Fruit fly (Drosophila melanogaster) whole organism, embryonic: ENCODE results near the gene Ir31a.

Source experiments
- Abd-B ChIP-seq: fragments of 200-800 bp; sonication (Bioruptor generic); optimal IDR thresholded peaks from 2 replicates; lab custom pipeline; 2018; ENCODE audit warnings: missing biosample characterization, mild to moderate bottlenecking, missing genetic modification characterization, moderate library complexity
- CG12155 ChIP-seq: fragments of 200-800 bp; sonication (Bioruptor generic); optimal IDR thresholded peaks from 3 replicates; lab custom pipeline; 2016; ENCODE audit warnings: missing biosample characterization, missing genetic modification characterization
- CG12236 ChIP-seq: fragments of 200-800 bp; sonication (Bioruptor generic); optimal IDR thresholded peaks from 2 replicates; lab custom pipeline; 2016; ENCODE audit warnings: missing biosample characterization, missing genetic modification characterization
- CG12299 ChIP-seq: fragments of 200-800 bp; sonication (Bioruptor generic); optimal IDR thresholded peaks from 2 replicates; lab custom pipeline; 2018; ENCODE audit warnings: missing biosample characterization, mild to moderate bottlenecking, missing genetic modification characterization
- CG14710 ChIP-seq: fragments of 200-800 bp; sonication (Bioruptor generic); optimal IDR thresholded peaks from 3 replicates; lab custom pipeline; 2019; ENCODE audit warnings: missing biosample characterization, mild to moderate bottlenecking, missing genetic modification characterization, moderate library complexity
- CG17829 ChIP-seq: fragments of 200-800 bp; optimal IDR thresholded peaks from 2 replicates; lab custom pipeline; 2019; ENCODE audit warnings: missing biosample characterization, mild to moderate bottlenecking, missing genetic modification characterization, moderate library complexity
- CG30403 ChIP-seq: fragments of 200-800 bp; sonication (Bioruptor generic); optimal IDR thresholded peaks from 3 replicates; lab custom pipeline; 2016; ENCODE audit warnings: missing biosample characterization, missing genetic modification characterization
- CG32772 ChIP-seq: fragments of 200-800 bp; sonication (Bioruptor generic); IDR thresholded peaks from 2 replicates; pipeline ENCODE4 v1.3.6; 2022; ENCODE audit warnings: missing biosample characterization, missing genetic modification characterization
- CG33557 ChIP-seq: fragments of 200-800 bp; sonication (Bioruptor generic); optimal IDR thresholded peaks from 2 replicates; lab custom pipeline; 2019; ENCODE audit warnings: missing biosample characterization, mild to moderate bottlenecking, missing genetic modification characterization, moderate library complexity
- CG4328 ChIP-seq: fragments of 200-800 bp; sonication (Bioruptor generic); optimal IDR thresholded peaks from 3 replicates; lab custom pipeline; 2017; ENCODE audit warnings: missing biosample characterization, missing genetic modification reagents, missing genetic modification characterization
- CG4360 ChIP-seq: fragments of 200-800 bp; sonication (Bioruptor generic); IDR thresholded peaks from 2 replicates; pipeline ENCODE4 v1.3.6; 2022; ENCODE audit warnings: missing biosample characterization, missing genetic modification characterization
- CG4617 ChIP-seq: fragments of 200-800 bp; sonication (Bioruptor generic); optimal IDR thresholded peaks from 3 replicates; lab custom pipeline; 2016; ENCODE audit warnings: missing biosample characterization, missing genetic modification characterization, borderline replicate concordance
- CG4820 ChIP-seq: fragments of 200-800 bp; sonication (Bioruptor generic); optimal IDR thresholded peaks from 3 replicates; lab custom pipeline; 2016; ENCODE audit warnings: missing biosample characterization, missing genetic modification characterization
- CG6683 ChIP-seq: fragments of 200-800 bp; sonication (Bioruptor generic); optimal IDR thresholded peaks from 2 replicates; lab custom pipeline; 2017; ENCODE audit warnings: missing biosample characterization, mild to moderate bottlenecking, missing genetic modification characterization, missing genetic modification reagents
- CG7271 ChIP-seq: fragments of 200-800 bp; sonication (Bioruptor generic); optimal IDR thresholded peaks from 2 replicates; lab custom pipeline; 2018; ENCODE audit warnings: missing biosample characterization, mild to moderate bottlenecking, missing genetic modification characterization, moderate library complexity
- CG7786 ChIP-seq: fragments of 200-800 bp; sonication (Bioruptor generic); optimal IDR thresholded peaks from 2 replicates; lab custom pipeline; 2016; ENCODE audit warnings: missing biosample characterization, missing genetic modification characterization
- CG7963 ChIP-seq: fragments of 200-800 bp; sonication (Bioruptor generic); IDR thresholded peaks from 3 replicates; pipeline ENCODE4 v1.3.6; 2022; ENCODE audit warnings: missing biosample characterization, missing genetic modification characterization; ENCODE audit not compliant: partially characterized antibody
- CG8478 ChIP-seq: fragments of >200 bp; optimal IDR thresholded peaks from 2 replicates; lab custom pipeline; 2018
- CG8924 ChIP-seq: fragments of 200-800 bp; optimal IDR thresholded peaks from 3 replicates; lab custom pipeline; 2019; ENCODE audit warnings: missing biosample characterization, mild to moderate bottlenecking, missing genetic modification characterization, moderate library complexity
- CG9876 ChIP-seq: fragments of 200-800 bp; sonication (Bioruptor generic); optimal IDR thresholded peaks from 2 replicates; lab custom pipeline; 2016; ENCODE audit warnings: missing biosample characterization, missing genetic modification characterization
- Camta ChIP-seq: fragments of 200-800 bp; sonication (Bioruptor generic); optimal IDR thresholded peaks from 2 replicates; lab custom pipeline; 2016; ENCODE audit warnings: missing biosample characterization, missing genetic modification characterization
- Dfd ChIP-seq, 2 experiments: fragments of >200 bp; optimal IDR thresholded peaks; 2 replicates each; lab custom pipeline; 2017; ENCODE audit warnings: missing biosample characterization in 2 of 2, missing genetic modification characterization in 2 of 2
- Doc3 ChIP-seq: fragments of 200-800 bp; sonication (Bioruptor generic); IDR thresholded peaks from 3 replicates; pipeline ENCODE4 v1.3.6; 2022; ENCODE audit warnings: missing biosample characterization, missing genetic modification characterization; ENCODE audit not compliant: partially characterized antibody
- Dp ChIP-seq: fragments of 200-800 bp; sonication (Bioruptor generic); optimal IDR thresholded peaks from 2 replicates; lab custom pipeline; 2018; ENCODE audit warnings: missing biosample characterization, mild to moderate bottlenecking, missing genetic modification characterization, moderate library complexity
- HHEX ChIP-seq: fragments of 200-800 bp; sonication (Bioruptor generic); optimal IDR thresholded peaks from 3 replicates; lab custom pipeline; 2017; ENCODE audit warnings: missing biosample characterization, mild to moderate bottlenecking, missing genetic modification characterization, missing genetic modification reagents
- Hmr ChIP-seq: fragments of 200-800 bp; sonication (Bioruptor generic); optimal IDR thresholded peaks from 3 replicates; lab custom pipeline; 2017; ENCODE audit warnings: mild to moderate bottlenecking, missing biosample characterization, missing genetic modification reagents, missing genetic modification characterization
- Lpt ChIP-seq: fragments of >200 bp; optimal IDR thresholded peaks from 2 replicates; lab custom pipeline; 2018; ENCODE audit warnings: missing biosample characterization, missing genetic modification characterization
- NFAT ChIP-seq: fragments of 200-800 bp; sonication (Bioruptor generic); IDR thresholded peaks from 2 replicates; pipeline ENCODE4 v1.3.6; 2022; ENCODE audit warnings: missing biosample characterization, missing genetic modification characterization
- Taf1 ChIP-seq: fragments of 200-800 bp; sonication (Bioruptor generic); IDR thresholded peaks from 2 replicates; pipeline ENCODE4 v1.3.6; 2022; ENCODE audit warnings: missing biosample characterization, missing genetic modification characterization
- ase ChIP-seq: fragments of 200-800 bp; sonication (Bioruptor generic); IDR thresholded peaks from 3 replicates; pipeline ENCODE4 v1.3.6; 2022; ENCODE audit warnings: missing biosample characterization, missing genetic modification characterization
- chm ChIP-seq: fragments of 200-800 bp; sonication (Bioruptor generic); IDR thresholded peaks from 2 replicates; pipeline ENCODE4 v1.3.6; 2022; ENCODE audit warnings: missing biosample characterization, missing genetic modification characterization
- chn ChIP-seq: fragments of 200-800 bp; sonication (Bioruptor generic); optimal IDR thresholded peaks from 2 replicates; lab custom pipeline; 2016; ENCODE audit warnings: missing biosample characterization, missing genetic modification characterization
- dimm ChIP-seq: fragments of 200-800 bp; sonication (Bioruptor generic); IDR thresholded peaks from 2 replicates; pipeline ENCODE4 v1.3.6; 2022; ENCODE audit warnings: missing biosample characterization, missing genetic modification characterization
- disco-r ChIP-seq: fragments of 200-800 bp; sonication (Bioruptor generic); optimal IDR thresholded peaks from 2 replicates; lab custom pipeline; 2016; ENCODE audit warnings: missing biosample characterization, missing genetic modification characterization
- fd64A ChIP-seq: fragments of 200-800 bp; sonication (Bioruptor generic); optimal IDR thresholded peaks from 3 replicates; lab custom pipeline; 2018; ENCODE audit warnings: missing biosample characterization, mild to moderate bottlenecking, missing genetic modification characterization
- fd96Cb ChIP-seq: fragments of 200-800 bp; sonication (Bioruptor generic); optimal IDR thresholded peaks from 2 replicates; lab custom pipeline; 2018; ENCODE audit warnings: missing biosample characterization, mild to moderate bottlenecking, missing genetic modification characterization, moderate library complexity
- gce ChIP-seq: fragments of 200-800 bp; sonication (Bioruptor generic); IDR thresholded peaks from 3 replicates; pipeline ENCODE4 v1.3.6; 2022; ENCODE audit warnings: missing biosample characterization, missing genetic modification characterization
- hbn ChIP-seq: fragments of 200-800 bp; sonication (Bioruptor generic); IDR thresholded peaks from 2 replicates; pipeline ENCODE4 v1.3.6; 2022; ENCODE audit warnings: missing biosample characterization, missing genetic modification characterization; ENCODE audit not compliant: partially characterized antibody
- jigr1 ChIP-seq: fragments of 200-800 bp; sonication (Bioruptor generic); IDR thresholded peaks from 3 replicates; pipeline ENCODE4 v1.3.6; 2022; ENCODE audit warnings: missing biosample characterization, missing genetic modification characterization
- kni ChIP-seq: fragments of 200-800 bp; sonication (Bioruptor generic); optimal IDR thresholded peaks from 3 replicates; lab custom pipeline; 2017; ENCODE audit warnings: mild to moderate bottlenecking, missing biosample characterization, missing genetic modification reagents, missing genetic modification characterization
- knrl ChIP-seq: fragments of 200-800 bp; sonication (Bioruptor generic); IDR thresholded peaks from 3 replicates; pipeline ENCODE4 v1.3.6; 2022; ENCODE audit warnings: missing biosample characterization, missing genetic modification characterization; ENCODE audit not compliant: partially characterized antibody
- pb ChIP-seq: fragments of 200-800 bp; sonication (Bioruptor generic); optimal IDR thresholded peaks from 3 replicates; lab custom pipeline; 2016; ENCODE audit warnings: missing biosample characterization, missing genetic modification characterization
- pnt ChIP-seq: fragments of 200-800 bp; sonication (Bioruptor generic); optimal IDR thresholded peaks from 3 replicates; lab custom pipeline; 2016; ENCODE audit warnings: missing biosample characterization, missing genetic modification characterization
- repo ChIP-seq: fragments of 200-800 bp; sonication (Bioruptor generic); optimal IDR thresholded peaks from 2 replicates; lab custom pipeline; 2016; ENCODE audit warnings: missing biosample characterization, missing genetic modification characterization
- row ChIP-seq: fragments of 200-800 bp; sonication (Bioruptor generic); IDR thresholded peaks from 3 replicates; pipeline ENCODE4 v1.3.6; 2022; ENCODE audit warnings: missing biosample characterization, missing genetic modification characterization
- schlank ChIP-seq: fragments of 200-800 bp; sonication (Bioruptor generic); optimal IDR thresholded peaks from 2 replicates; lab custom pipeline; 2018; ENCODE audit warnings: missing biosample characterization, mild to moderate bottlenecking, missing genetic modification characterization
- sens ChIP-seq: fragments of 200-800 bp; sonication (Bioruptor generic); peaks from one replicate; lab custom pipeline; 2016; ENCODE audit warnings: missing biosample characterization, missing genetic modification characterization
- slp2 ChIP-seq: fragments of 200-800 bp; sonication (Bioruptor generic); optimal IDR thresholded peaks from 2 replicates; lab custom pipeline; 2016; ENCODE audit warnings: missing biosample characterization, missing genetic modification characterization
- tll ChIP-seq, 2 experiments: fragments of 200-800 bp in 1 of 2; fragments of >200 bp in 1 of 2; sonication (Bioruptor generic) in 1 of 2; optimal IDR thresholded peaks; 2 replicates each; lab custom pipeline; 2017 to 2019; ENCODE audit warnings: missing biosample characterization in 2 of 2, missing genetic modification characterization in 2 of 2, mild to moderate bottlenecking in 1 of 2, moderate library complexity in 1 of 2
- trem ChIP-seq: fragments of 200-800 bp; optimal IDR thresholded peaks from 3 replicates; lab custom pipeline; 2019; ENCODE audit warnings: missing biosample characterization, mild to moderate bottlenecking, missing genetic modification characterization, moderate library complexity
- tup ChIP-seq: fragments of 200-800 bp; sonication (Bioruptor generic); optimal IDR thresholded peaks from 2 replicates; lab custom pipeline; 2016; ENCODE audit warnings: missing biosample characterization, mild to moderate bottlenecking, missing genetic modification characterization, moderate library complexity
- usp ChIP-seq: fragments of >200 bp; optimal IDR thresholded peaks from 2 replicates; lab custom pipeline; 2017; ENCODE audit warnings: missing biosample characterization, missing genetic modification characterization
- wdn ChIP-seq: fragments of 200-800 bp; sonication (Bioruptor generic); IDR thresholded peaks from 2 replicates; pipeline ENCODE4 v1.3.6; 2022; ENCODE audit warnings: missing biosample characterization, missing genetic modification characterization

Ir31a gene

dm6 chr2L:10418981-10419380, 13.6 kb downstream of the Ir31a start, which contains the start of gene RfC3 (continued):
- TF ChIP-seq fd96Cb (tag; lab: Kevin White, UChicago): no peak
- TF ChIP-seq CG4328 (GFP tag; lab: Kevin White, UChicago): no peak
- TF ChIP-seq dimm (GFP tag; lab: Robert Waterston, UW): no peak
- TF ChIP-seq jigr1 (GFP tag; lab: Robert Waterston, UW): no peak
- TF ChIP-seq CG30403 (GFP tag; lab: Kevin White, UChicago): no peak
- TF ChIP-seq Abd-B (GFP tag; lab: Kevin White, UChicago): no peak
- no peak for TF ChIP-seq fd64A (GFP tag; lab: Kevin White, UChicago)
- no peak for TF ChIP-seq sens (GFP tag; lab: Kevin White, UChicago)
- TF ChIP-seq chm (GFP tag; lab: Robert Waterston, UW): no peak
- TF ChIP-seq Lpt (GFP tag; lab: Kevin White, UChicago): no peak
- no peak for TF ChIP-seq CG12155 (GFP tag; lab: Kevin White, UChicago)
- TF ChIP-seq tll (GFP tag; optimal IDR thresholded peaks at IDR 0.05; lab: Kevin White, UChicago): no peak
- no peak for TF ChIP-seq HHEX (GFP tag; lab: Kevin White, UChicago)
- no peak for TF ChIP-seq gce (GFP tag; lab: Robert Waterston, UW)
- TF ChIP-seq hbn (GFP tag; lab: Robert Waterston, UW): peak; percentile 79
- TF ChIP-seq CG4820 (GFP tag; lab: Kevin White, UChicago): no peak
- TF ChIP-seq CG4360: no peak
- no peak for TF ChIP-seq disco-r (GFP tag; lab: Kevin White, UChicago)
- no peak for TF ChIP-seq ase
- TF ChIP-seq CG33557 (GFP tag; lab: Kevin White, UChicago): no peak
- TF ChIP-seq CG7271 (tag; lab: Kevin White, UChicago): no peak
- TF ChIP-seq CG8478 (lab: Kevin White, UChicago): no peak
- TF ChIP-seq kni (GFP tag; lab: Kevin White, UChicago): no peak
- TF ChIP-seq Doc3 (GFP tag; lab: Robert Waterston, UW): peak; percentile 75
- TF ChIP-seq slp2 (GFP tag; lab: Kevin White, UChicago): no peak
- TF ChIP-seq repo: no peak
- TF ChIP-seq tup (GFP tag; lab: Kevin White, UChicago): no peak
- TF ChIP-seq Hmr (GFP tag; lab: Kevin White, UChicago): no peak
- no peak for TF ChIP-seq Dfd (GFP tag; optimal IDR thresholded peaks at IDR 0.05; lab: Kevin White, UChicago)
- no peak for TF ChIP-seq CG4617 (GFP tag; lab: Kevin White, UChicago)
- TF ChIP-seq knrl (GFP tag; lab: Robert Waterston, UW): peak; percentile 59; the same call in 2 of the 3 replicates
- no peak for TF ChIP-seq CG12299
- no peak for TF ChIP-seq CG12236
- TF ChIP-seq CG7963 (GFP tag; lab: Robert Waterston, UW): peak; percentile 94
- TF ChIP-seq Taf1: no peak
- TF ChIP-seq CG17829 (tag; lab: Kevin White, UChicago): peak; percentile 2
- peak; percentile 55 for TF ChIP-seq trem (tag; lab: Kevin White, UChicago)
- TF ChIP-seq CG9876 (GFP tag; lab: Kevin White, UChicago): no peak
- no peak for TF ChIP-seq chn
- no peak for TF ChIP-seq Camta (GFP tag; lab: Kevin White, UChicago)
- no peak for TF ChIP-seq usp (GFP tag; lab: Kevin White, UChicago)
- no peak for TF ChIP-seq wdn (GFP tag; lab: Robert Waterston, UW)
- no peak for TF ChIP-seq CG14710 (tag; lab: Kevin White, UChicago)
- peak; percentile 92 for TF ChIP-seq Dp (GFP tag; lab: Kevin White, UChicago)
- no peak for TF ChIP-seq pnt (GFP tag; lab: Kevin White, UChicago)
- no peak for TF ChIP-seq NFAT (GFP tag; lab: Robert Waterston, UW)
- no peak for TF ChIP-seq CG7786 (GFP tag; lab: Kevin White, UChicago)
- TF ChIP-seq pb (GFP tag; lab: Kevin White, UChicago): no peak
- TF ChIP-seq CG8924 (tag; lab: Kevin White, UChicago): no peak
- TF ChIP-seq CG32772 (GFP tag; lab: Robert Waterston, UW): no peak
- TF ChIP-seq CG6683: no peak
- TF ChIP-seq row (GFP tag; lab: Robert Waterston, UW): no peak
- TF ChIP-seq schlank (tag; lab: Kevin White, UChicago): no peak
